Worm (Caenorhabditis elegans) whole organism, L4/young adult: ENCODE results near the gene Y32F6A.5.

Source experiments
- W03F9.2 ChIP-seq: fragments of 150-350 bp; optimal IDR thresholded peaks from 2 replicates; lab custom pipeline; 2014; ENCODE audit warnings: missing biosample characterization, missing genetic modification characterization
- dao-5 ChIP-seq: sonication (generic microtip); optimal IDR thresholded peaks from 2 replicates; lab custom pipeline; 2016; ENCODE audit warnings: missing genotype, missing genetic modification characterization, moderate library complexity, missing compliant biosample characterization
- him-1 ChIP-seq: sonication (generic microtip); optimal IDR thresholded peaks from 2 replicates; lab custom pipeline; 2016; ENCODE audit warnings: missing genotype, missing genetic modification reagents, missing genetic modification characterization, missing compliant biosample characterization

The Y32F6A.5 gene

ce11 chrV:10453466-10453865, at the start of gene Y32F6A.5:
Y32F6A.5 (minus strand) TSS chrV:10453605.
- no peak for TF ChIP-seq W03F9.2 (tag; lab: Kevin White, UChicago)
- no peak for TF ChIP-seq him-1 (tag; lab: Kevin White, UChicago)
- TF ChIP-seq dao-5 (tag; lab: Kevin White, UChicago) = no peak

- no peak for TF ChIP-seq W03F9.2 (tag; lab: Kevin White, UChicago)
- TF ChIP-seq him-1 (tag; lab: Kevin White, UChicago) = no peak
- no peak for TF ChIP-seq dao-5 (tag; lab: Kevin White, UChicago)
Measured at ce11 chrV:10503011-10503410, 49.6 kb upstream of the Y32F6A.5 start, which contains the start of gene C35A5.11. C35A5.11 (minus strand) TSS chrV:10503111.

ce11 chrV:10501295-10501694, 47.9 kb upstream of the Y32F6A.5 start, which contains the start of gene C35A5.3:
C35A5.3 (minus strand) TSS chrV:10501395.
- TF ChIP-seq him-1 (tag; lab: Kevin White, UChicago) (no peak), W03F9.2 (tag; lab: Kevin White, UChicago) (no peak), dao-5 (tag; lab: Kevin White, UChicago) (no peak)

DNA sequence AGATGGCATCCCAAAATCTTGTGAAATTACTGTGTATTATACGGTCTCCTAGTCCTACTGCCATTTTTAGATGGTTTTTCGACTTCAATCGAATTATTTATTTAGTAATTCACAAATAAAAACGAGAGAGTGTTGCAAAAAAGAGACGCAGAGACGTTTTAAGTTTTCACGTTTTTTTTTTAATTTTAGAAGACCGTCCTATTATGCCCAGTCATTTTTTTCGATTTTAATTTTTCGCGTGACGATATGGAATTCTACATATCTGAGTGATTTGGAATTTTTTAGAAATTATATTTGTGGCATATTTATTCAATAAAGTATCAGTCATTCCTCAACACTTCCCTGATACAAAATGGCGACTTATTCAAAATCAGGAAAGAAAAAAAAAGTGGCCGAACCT, 43.3 kb upstream of the Y32F6A.5 start, which contains the start of gene C35A5.4:
C35A5.4 (plus strand) TSS at position 301 of the 400 bp plus-strand sequence.
- no peak for TF ChIP-seq W03F9.2 (tag; lab: Kevin White, UChicago)

DNA sequence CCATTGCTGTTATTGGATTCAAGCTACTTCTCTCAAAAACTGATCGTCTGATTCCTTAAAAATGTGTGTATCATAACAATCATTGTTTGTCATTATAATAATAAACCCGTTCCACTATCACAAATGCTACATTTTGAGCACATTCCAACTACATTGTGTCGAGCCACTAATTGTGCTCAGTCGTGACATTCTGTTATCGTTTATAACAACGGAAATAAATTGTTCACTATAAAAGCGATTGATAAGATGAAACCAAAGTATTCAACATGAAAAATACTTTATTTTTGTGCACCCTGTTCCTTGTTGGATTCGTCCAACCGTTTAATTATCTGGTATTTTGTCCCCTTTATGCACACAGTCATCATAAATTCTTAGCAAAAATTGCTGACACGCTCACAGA, 39.7 kb upstream of the Y32F6A.5 start, which contains the start of gene ugt-33:
ugt-33 (plus strand) TSS at position 260 of the 400 bp plus-strand sequence.
- TF ChIP-seq dao-5 (tag; lab: Kevin White, UChicago) (no peak), W03F9.2 (tag; lab: Kevin White, UChicago) (no peak), him-1 (tag; lab: Kevin White, UChicago) (no peak)

ce11 chrV:10491443-10491842, 38.0 kb upstream of the Y32F6A.5 start, which contains the start of gene aqp-5:
aqp-5 (plus strand) TSS chrV:10491743.
- no peak for TF ChIP-seq him-1 (tag; lab: Kevin White, UChicago)
- no peak for TF ChIP-seq W03F9.2 (tag; lab: Kevin White, UChicago)
- TF ChIP-seq dao-5 (tag; lab: Kevin White, UChicago) = no peak

DNA sequence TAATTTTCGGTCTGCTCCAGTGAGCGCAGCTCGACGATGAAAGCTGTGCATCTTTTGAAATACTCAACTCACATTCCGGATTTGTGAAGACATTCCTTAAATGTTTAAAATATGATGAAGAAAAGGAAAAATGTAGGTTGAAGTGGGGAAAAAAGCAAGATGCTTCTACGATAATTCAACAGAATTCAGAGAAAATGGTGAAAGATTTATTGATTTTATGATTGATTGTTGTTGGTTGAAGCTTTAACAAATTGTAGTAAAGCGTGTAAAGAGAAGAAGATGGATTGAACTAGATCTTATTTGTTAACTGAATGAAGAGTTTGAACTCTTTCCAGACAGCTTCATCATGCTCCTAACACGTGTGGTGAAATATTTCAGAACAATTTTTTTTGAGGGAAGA, 36.6 kb upstream of the Y32F6A.5 start, which contains the start of gene ncx-5:
ncx-5 (minus strand) TSS at position 101 of the 400 bp plus-strand sequence.
- TF ChIP-seq dao-5 (tag; lab: Kevin White, UChicago) (no peak), W03F9.2 (tag; lab: Kevin White, UChicago) (no peak), him-1 (tag; lab: Kevin White, UChicago) (no peak)

- TF ChIP-seq him-1 (tag; lab: Kevin White, UChicago) (no peak), dao-5 (tag; lab: Kevin White, UChicago) (no peak), W03F9.2 (tag; lab: Kevin White, UChicago) (no peak)
Measured at ce11 chrV:10485389-10485788, 32.0 kb upstream of the Y32F6A.5 start.

- TF ChIP-seq dao-5 (tag; lab: Kevin White, UChicago) (no peak), him-1 (tag; lab: Kevin White, UChicago) (no peak)
Measured at ce11 chrV:10484640-10485039, 31.2 kb upstream of the Y32F6A.5 start, which contains the start of gene Y32F6B.1. Y32F6B.1 (minus strand) TSS chrV:10484740.

DNA sequence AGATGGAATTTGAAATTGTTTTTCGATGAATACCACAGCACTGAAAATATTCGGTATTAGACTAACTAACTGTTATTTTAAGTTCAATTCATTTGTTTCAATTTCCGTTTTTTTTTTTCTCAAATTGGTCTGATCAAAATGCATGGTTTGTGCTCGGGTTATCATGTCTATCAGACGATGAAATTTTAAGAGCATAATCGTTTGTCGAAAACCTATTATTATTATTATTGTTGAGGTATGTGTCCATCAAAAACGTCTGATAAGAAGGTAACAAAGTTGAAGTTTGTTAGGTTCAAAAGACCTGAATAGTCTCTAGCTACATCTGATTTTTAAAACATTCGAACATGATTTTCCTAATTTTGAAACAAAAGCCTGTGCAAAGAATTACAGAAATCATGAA, 30.6 kb upstream of the Y32F6A.5 start:
- TF ChIP-seq W03F9.2 (tag; lab: Kevin White, UChicago) (no peak), him-1 (tag; lab: Kevin White, UChicago) (no peak), dao-5 (tag; lab: Kevin White, UChicago) (no peak)

ce11 chrV:10478097-10478828, 24.9 kb upstream of the Y32F6A.5 start, which contains the start of the genes crp-1 and Y32F6B.9:
crp-1 (plus strand) TSS chrV:10478564.
Y32F6B.9 (plus strand) TSS chrV:10478699.
- no peak for TF ChIP-seq him-1 (tag; lab: Kevin White, UChicago)
- no peak for TF ChIP-seq W03F9.2 (tag; lab: Kevin White, UChicago)
- TF ChIP-seq dao-5 (tag; lab: Kevin White, UChicago) = no peak

DNA sequence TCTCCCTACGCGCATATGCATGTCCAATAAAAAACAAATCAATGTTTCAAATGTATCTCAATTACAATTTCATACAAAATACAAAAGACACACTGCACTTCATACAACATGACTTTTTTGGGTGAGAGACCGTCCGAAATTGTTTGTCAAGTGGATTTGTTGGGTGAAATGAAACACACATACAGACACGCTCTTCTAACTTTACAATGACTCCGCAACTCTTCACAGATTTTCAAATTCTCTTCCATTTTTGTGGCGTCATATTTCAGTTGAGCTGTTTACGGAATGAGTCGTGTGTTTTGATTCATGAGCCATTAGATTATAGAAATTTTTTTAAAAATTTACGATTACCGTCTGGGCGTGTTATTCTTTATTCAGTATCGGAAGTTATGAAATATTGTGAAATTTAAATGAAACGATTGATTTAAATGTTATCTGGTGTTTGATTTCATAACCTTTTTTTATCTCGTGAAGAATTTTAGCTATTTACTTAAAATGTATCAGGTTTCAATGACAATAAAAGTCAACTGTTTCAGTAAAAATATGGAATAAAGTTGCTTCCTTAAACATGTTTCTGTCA, 23.5 kb upstream of the Y32F6A.5 start:
- TF ChIP-seq W03F9.2 (tag; lab: Kevin White, UChicago) (no peak), him-1 (tag; lab: Kevin White, UChicago) (peak; percentile 23)

- no peak for TF ChIP-seq him-1 (tag; lab: Kevin White, UChicago)
Measured at ce11 chrV:10475421-10475820, 22.0 kb upstream of the Y32F6A.5 start.
